Worm (Caenorhabditis elegans) whole organism, L1 larva: ENCODE measurements around the gene C06B3.6.

ENCODE experiments used
- C04F5.9 ChIP-seq: sonication (generic microtip); optimal IDR thresholded peaks from 2 replicates; lab custom pipeline; 2016; ENCODE audit warnings: missing genetic modification characterization, missing compliant biosample characterization
- C16A3.4 ChIP-seq: fragments of 150-350 bp; optimal IDR thresholded peaks from 2 replicates; lab custom pipeline; 2014; ENCODE audit warnings: missing biosample characterization, missing genetic modification characterization
- C34B4.2 ChIP-seq: sonication (generic microtip); optimal IDR thresholded peaks from 2 replicates; lab custom pipeline; 2017; ENCODE audit warnings: mild to moderate bottlenecking, missing genetic modification characterization, missing compliant biosample characterization
- F16B12.6 ChIP-seq: fragments of 150-350 bp; optimal IDR thresholded peaks from 2 replicates; lab custom pipeline; 2014; ENCODE audit warnings: missing biosample characterization, missing genetic modification characterization
- Y116A8C.19 ChIP-seq: sonication (generic microtip); optimal IDR thresholded peaks from 2 replicates; lab custom pipeline; 2016; ENCODE audit warnings: missing compliant biosample characterization, missing genetic modification characterization, borderline replicate concordance
- aha-1 ChIP-seq: fragments of 150-350 bp; optimal IDR thresholded peaks from 2 replicates; lab custom pipeline; 2014; ENCODE audit warnings: missing biosample characterization, missing genetic modification characterization
- aly-2 ChIP-seq: fragments of 150-350 bp; optimal IDR thresholded peaks from 2 replicates; lab custom pipeline; 2014; ENCODE audit warnings: missing biosample characterization, missing genetic modification characterization
- ama-1 ChIP-seq: fragments of 150-350 bp; optimal IDR thresholded peaks from 2 replicates; lab custom pipeline; 2014
- ceh-63 ChIP-seq: fragments of 200-800 bp; sonication (Bioruptor generic); optimal IDR thresholded peaks from 2 replicates; lab custom pipeline; 2018; ENCODE audit warnings: mild to moderate bottlenecking, missing genetic modification characterization, missing compliant biosample characterization
- ceh-82 ChIP-seq, 3 experiments: fragments of 150-350 bp in 1 of 3; sonication (generic microtip) in 2 of 3; optimal IDR thresholded peaks; 2 replicates each; lab custom pipeline; 2014 to 2017; ENCODE audit warnings: missing biosample characterization in 3 of 3, missing genetic modification characterization in 3 of 3
- dpl-1 ChIP-seq, 3 experiments: fragments of 150-350 bp in 2 of 3; sonication (generic microtip) in 1 of 3; optimal IDR thresholded peaks; 2 replicates each; lab custom pipeline; 2014 to 2017; ENCODE audit warnings: missing biosample characterization in 3 of 3, missing genetic modification characterization in 3 of 3, missing genetic modification reagents in 3 of 3
- egl-13 ChIP-seq: sonication (generic microtip); optimal IDR thresholded peaks from 2 replicates; lab custom pipeline; 2016; ENCODE audit warnings: missing genotype, missing genetic modification reagents, missing genetic modification characterization, missing compliant biosample characterization
- fkh-8 ChIP-seq: sonication (generic microtip); optimal IDR thresholded peaks from 2 replicates; lab custom pipeline; 2016; ENCODE audit warnings: mild to moderate bottlenecking, missing genetic modification characterization, missing compliant biosample characterization
- fos-1 ChIP-seq: fragments of 150-350 bp; optimal IDR thresholded peaks from 2 replicates; lab custom pipeline; 2014; ENCODE audit warnings: missing biosample characterization, missing genetic modification characterization
- grh-1 ChIP-seq: fragments of 200-800 bp; sonication (Bioruptor generic); IDR thresholded peaks from 2 replicates; pipeline ENCODE4 v1.3.6; 2022; ENCODE audit warnings: missing genetic modification reagents, missing genetic modification characterization, missing compliant biosample characterization
- hlh-17 ChIP-seq: fragments of 200-800 bp; sonication (Bioruptor generic); optimal IDR thresholded peaks from 2 replicates; lab custom pipeline; 2018; ENCODE audit warnings: missing genetic modification characterization, mild to moderate bottlenecking, missing compliant biosample characterization, moderate library complexity, borderline replicate concordance
- hpl-2 ChIP-seq: fragments of 150-350 bp; optimal IDR thresholded peaks from 2 replicates; lab custom pipeline; 2014; ENCODE audit warnings: missing biosample characterization, missing genetic modification reagents, missing genetic modification characterization
- irx-1 ChIP-seq: sonication (generic microtip); optimal IDR thresholded peaks from 2 replicates; lab custom pipeline; 2016; ENCODE audit warnings: missing genetic modification characterization, missing compliant biosample characterization
- lin-35 ChIP-seq, 2 experiments: fragments of 150-350 bp; optimal IDR thresholded peaks; 2 replicates each; lab custom pipeline; 2014; ENCODE audit warnings: missing biosample characterization in 2 of 2, missing genetic modification characterization in 2 of 2, missing genetic modification reagents in 2 of 2
- lir-3 ChIP-seq: sonication (generic microtip); optimal IDR thresholded peaks from 2 replicates; lab custom pipeline; 2016; ENCODE audit warnings: mild to moderate bottlenecking, missing genetic modification characterization, moderate library complexity, missing compliant biosample characterization; ENCODE audit not compliant: poor library complexity
- mab-9 ChIP-seq: fragments of 200-800 bp; sonication (Bioruptor generic); IDR thresholded peaks from 2 replicates; pipeline ENCODE4 v1.3.6; 2022; ENCODE audit warnings: missing genetic modification reagents, missing genetic modification characterization, missing compliant biosample characterization
- mdl-1 ChIP-seq, 2 experiments: fragments of 150-350 bp; optimal IDR thresholded peaks; 2 replicates each; lab custom pipeline; 2014 to 2017; ENCODE audit warnings: missing biosample characterization in 2 of 2, missing genetic modification characterization in 2 of 2, inconsistent platforms in 1 of 2
- nhr-19 ChIP-seq: fragments of 200-800 bp; sonication (Bioruptor generic); conservative IDR thresholded peaks from 2 replicates; pipeline ENCODE4 v1.3.6; 2022; ENCODE audit warnings: missing genetic modification characterization, missing compliant biosample characterization
- nhr-237 ChIP-seq: fragments of 150-350 bp; optimal IDR thresholded peaks from 2 replicates; lab custom pipeline; 2014; ENCODE audit warnings: missing biosample characterization, missing genetic modification characterization
- nhr-28 ChIP-seq: fragments of 150-350 bp; optimal IDR thresholded peaks from 2 replicates; lab custom pipeline; 2014; ENCODE audit warnings: missing biosample characterization, missing genetic modification characterization
- nhr-77 ChIP-seq: fragments of 150-350 bp; optimal IDR thresholded peaks from 2 replicates; lab custom pipeline; 2014; ENCODE audit warnings: missing biosample characterization, missing genetic modification characterization
- pax-3 ChIP-seq: fragments of 200-800 bp; sonication (Bioruptor generic); optimal IDR thresholded peaks from 2 replicates; lab custom pipeline; 2018; ENCODE audit warnings: mild to moderate bottlenecking, missing genetic modification characterization, moderate library complexity, missing compliant biosample characterization
- pqm-1 ChIP-seq: sonication (generic microtip); optimal IDR thresholded peaks from 3 replicates; lab custom pipeline; 2017; ENCODE audit warnings: missing biosample characterization, missing genetic modification characterization
- skn-1 ChIP-seq: fragments of 150-350 bp; optimal IDR thresholded peaks from 2 replicates; lab custom pipeline; 2014; ENCODE audit warnings: missing biosample characterization, missing genetic modification characterization
- snu-23 ChIP-seq: sonication (generic microtip); optimal IDR thresholded peaks from 2 replicates; lab custom pipeline; 2016; ENCODE audit warnings: missing genetic modification characterization, missing compliant biosample characterization
- sox-4 ChIP-seq: sonication (generic microtip); optimal IDR thresholded peaks from 2 replicates; lab custom pipeline; 2016; ENCODE audit warnings: missing genetic modification characterization, missing compliant biosample characterization
- sup-37 ChIP-seq: fragments of 200-800 bp; sonication (Bioruptor generic); optimal IDR thresholded peaks from 2 replicates; lab custom pipeline; 2018; ENCODE audit warnings: mild to moderate bottlenecking, missing genetic modification characterization, missing compliant biosample characterization
- swsn-7 ChIP-seq: sonication (generic microtip); optimal IDR thresholded peaks from 2 replicates; lab custom pipeline; 2016; ENCODE audit warnings: missing genetic modification characterization, missing compliant biosample characterization
- tbx-2 ChIP-seq: sonication (generic microtip); optimal IDR thresholded peaks from 2 replicates; lab custom pipeline; 2016; ENCODE audit warnings: missing genetic modification characterization, missing compliant biosample characterization
- unc-30 ChIP-seq: sonication (generic microtip); optimal IDR thresholded peaks from 2 replicates; lab custom pipeline; 2017; ENCODE audit warnings: missing biosample characterization, missing genetic modification characterization
- unc-62 ChIP-seq: fragments of 150-350 bp; optimal IDR thresholded peaks from 2 replicates; lab custom pipeline; 2014; ENCODE audit warnings: missing biosample characterization, missing genetic modification reagents, missing genetic modification characterization
- vab-15 ChIP-seq: sonication (generic microtip); optimal IDR thresholded peaks from 2 replicates; lab custom pipeline; 2017; ENCODE audit warnings: missing genotype, mild to moderate bottlenecking, missing genetic modification characterization, missing compliant biosample characterization
- xbp-1 ChIP-seq: sonication (generic microtip); optimal IDR thresholded peaks from 2 replicates; lab custom pipeline; 2016; ENCODE audit warnings: missing genetic modification characterization, missing compliant biosample characterization

C06B3.6 gene

DNA sequence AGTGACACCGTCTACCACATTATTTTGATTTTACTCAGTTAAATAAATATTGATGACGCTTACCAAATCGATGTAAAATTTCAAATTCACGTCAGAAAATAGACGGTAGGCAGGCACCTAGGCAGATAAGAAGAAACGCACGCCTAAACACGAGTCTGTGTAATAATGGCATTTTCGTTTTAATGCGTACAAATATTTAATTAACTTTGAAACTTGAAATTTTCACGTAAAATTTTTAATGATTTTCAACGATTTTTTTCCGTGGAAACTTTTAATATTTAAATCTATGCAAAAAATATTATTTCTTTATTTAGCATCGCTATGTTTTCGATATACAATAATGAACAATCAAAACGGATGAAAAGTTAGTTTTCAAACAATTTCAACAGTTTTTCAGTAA lies 22.5 kb upstream of the C06B3.6 start, which contains the start of gene C06B3.16:
C06B3.16 (plus strand) TSS at position 301 of the 400 bp plus-strand sequence.
- no peak for TF ChIP-seq vab-15 (tag; lab: Kevin White, UChicago)
- no peak for TF ChIP-seq xbp-1 (tag; lab: Kevin White, UChicago)
- no peak for TF ChIP-seq tbx-2 (tag; lab: Kevin White, UChicago)
- no peak for TF ChIP-seq F16B12.6 (tag; lab: Kevin White, UChicago)
- no peak for TF ChIP-seq sox-4
- TF ChIP-seq nhr-28 (tag; lab: Kevin White, UChicago), result no peak
- no peak for TF ChIP-seq dpl-1 (GFP tag; optimal IDR thresholded peaks at IDR 0.05; lab: Kevin White, UChicago)
- TF ChIP-seq pax-3 (tag; lab: Kevin White, UChicago), result no peak
- no peak for TF ChIP-seq unc-62 (GFP tag; lab: Kevin White, UChicago)
- no peak for TF ChIP-seq hpl-2
- no peak for TF ChIP-seq nhr-19 (GFP tag; lab: Robert Waterston, UW)
- no peak for TF ChIP-seq pqm-1 (tag; lab: Kevin White, UChicago)
- no peak for TF ChIP-seq ceh-63 (GFP tag; lab: Kevin White, UChicago)
- TF ChIP-seq irx-1 (tag; lab: Kevin White, UChicago), result no peak
- TF ChIP-seq lir-3 (tag; lab: Kevin White, UChicago), result no peak

DNA sequence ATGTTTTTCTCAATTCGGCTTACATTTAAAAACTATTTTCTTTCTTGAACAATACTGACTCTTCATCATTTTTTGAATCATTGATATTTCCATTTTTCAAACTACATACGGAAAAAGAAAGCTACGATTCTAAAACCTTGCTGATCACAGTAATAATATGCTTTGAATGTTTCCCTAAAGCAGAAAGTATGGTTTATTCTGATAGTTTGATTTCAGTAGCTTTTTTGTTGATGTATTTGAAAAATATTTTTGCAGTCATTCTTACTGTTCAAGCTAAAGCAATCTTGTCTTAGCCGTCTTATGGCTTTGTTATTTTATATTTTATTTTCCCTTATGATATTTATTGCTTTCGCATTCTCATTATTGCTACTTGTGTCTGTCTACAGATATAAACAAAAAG lies 20.7 kb upstream of the C06B3.6 start, which contains the start of gene srxa-13:
srxa-13 (plus strand) TSS at position 301 of the 400 bp plus-strand sequence.
- TF ChIP-seq tbx-2 (tag; lab: Kevin White, UChicago), result no peak
- TF ChIP-seq snu-23, result no peak
- no peak for TF ChIP-seq xbp-1 (tag; lab: Kevin White, UChicago)
- TF ChIP-seq fkh-8 (tag; lab: Kevin White, UChicago), result no peak
- no peak for TF ChIP-seq egl-13 (tag; lab: Kevin White, UChicago)
- no peak for TF ChIP-seq hlh-17
- no peak for TF ChIP-seq sup-37 (GFP tag; lab: Kevin White, UChicago)
- no peak for TF ChIP-seq mab-9 (GFP tag; lab: Robert Waterston, UW)
- no peak for TF ChIP-seq nhr-19 (GFP tag; lab: Robert Waterston, UW)
- TF ChIP-seq ama-1 (lab: Kevin White, UChicago), result no peak
- no peak for TF ChIP-seq aha-1 (tag; lab: Kevin White, UChicago)
- TF ChIP-seq mdl-1 (tag; optimal IDR thresholded peaks at IDR 0.05; lab: Kevin White, UChicago), result no peak
- no peak for TF ChIP-seq C34B4.2 (tag; lab: Kevin White, UChicago)
- no peak for TF ChIP-seq swsn-7 (tag; lab: Kevin White, UChicago)

DNA sequence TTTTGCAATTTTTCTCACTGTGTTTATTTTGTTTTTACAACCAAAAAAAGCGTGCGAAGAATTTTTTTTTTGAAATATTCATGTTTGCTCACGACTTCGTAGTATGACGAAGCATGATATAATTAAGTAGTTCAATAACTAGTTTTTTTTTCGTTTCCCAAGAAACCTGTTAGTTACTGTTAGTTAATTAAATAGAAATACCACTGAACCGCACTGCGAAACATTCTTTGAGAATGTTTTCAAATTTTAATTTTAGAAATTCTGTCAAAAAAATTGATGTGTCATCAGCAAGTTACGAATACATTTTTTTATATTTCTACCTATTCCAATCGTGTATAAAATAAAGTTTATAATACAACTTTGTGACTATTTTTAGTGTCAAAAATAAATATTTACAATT lies 17.6 kb upstream of the C06B3.6 start, which contains the start of gene srxa-12:
srxa-12 (plus strand) TSS at position 301 of the 400 bp plus-strand sequence.
- TF ChIP-seq fos-1 (no peak), hlh-17 (no peak), pax-3 (tag; lab: Kevin White, UChicago) (no peak), nhr-237 (no peak), mdl-1 (tag; optimal IDR thresholded peaks at IDR 0.05; lab: Kevin White, UChicago) (no peak), unc-30 (tag; lab: Kevin White, UChicago) (no peak), aly-2 (tag; lab: Kevin White, UChicago) (no peak), vab-15 (tag; lab: Kevin White, UChicago) (no peak), grh-1 (no peak), C04F5.9 (tag; lab: Kevin White, UChicago) (no peak), irx-1 (tag; lab: Kevin White, UChicago) (no peak), ceh-82 (tag; optimal IDR thresholded peaks at IDR 0.05; lab: Kevin White, UChicago) (no peak), C16A3.4 (tag; lab: Kevin White, UChicago) (no peak), snu-23 (no peak), aha-1 (tag; lab: Kevin White, UChicago) (no peak), Y116A8C.19 (tag; lab: Kevin White, UChicago) (no peak), hpl-2 (no peak)

DNA sequence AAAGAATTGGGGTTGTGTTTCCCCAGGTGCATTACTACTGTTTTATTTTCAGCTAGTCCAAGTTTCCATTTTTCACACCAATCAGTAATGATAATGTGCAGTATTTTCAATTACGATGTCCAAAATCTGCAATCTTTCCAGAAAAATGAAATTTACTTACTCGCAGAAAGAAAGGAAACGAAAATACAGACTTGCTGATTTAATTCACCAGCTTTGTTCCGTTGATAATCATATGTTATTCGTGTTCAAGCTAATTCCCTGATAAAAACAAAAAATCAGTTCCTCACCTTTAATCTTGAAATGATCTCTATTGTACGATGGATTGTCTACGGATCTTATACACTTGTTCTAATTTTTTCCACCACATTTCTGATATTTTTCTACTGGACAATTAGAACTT lies 15.1 kb upstream of the C06B3.6 start, which contains the start of gene srxa-11:
srxa-11 (plus strand) TSS at position 301 of the 400 bp plus-strand sequence.
- no peak for TF ChIP-seq nhr-77 (tag; lab: Kevin White, UChicago)
- no peak for TF ChIP-seq lin-35 (GFP tag; optimal IDR thresholded peaks at IDR 0.05; lab: Kevin White, UChicago)
- TF ChIP-seq skn-1, result no peak
